Fruit fly (Drosophila melanogaster) whole organism, embryonic: ENCODE data around the gene Atg14.

Experiments
- Adf1 ChIP-seq: fragments of 200-800 bp; sonication (Bioruptor generic); IDR thresholded peaks from 2 replicates; pipeline ENCODE4 v1.3.6; 2022; ENCODE audit warnings: missing biosample characterization, missing genetic modification characterization
- CG10274 ChIP-seq: fragments of 200-800 bp; sonication (Bioruptor generic); optimal IDR thresholded peaks from 3 replicates; lab custom pipeline; 2017; ENCODE audit warnings: missing biosample characterization, mild to moderate bottlenecking, missing genetic modification characterization
- CG10462 ChIP-seq: fragments of 200-800 bp; sonication (Bioruptor generic); optimal IDR thresholded peaks from 2 replicates; lab custom pipeline; 2016; ENCODE audit warnings: missing biosample characterization, missing genetic modification characterization
- CG10565 ChIP-seq: fragments of 200-800 bp; sonication (Bioruptor generic); optimal IDR thresholded peaks from 3 replicates; lab custom pipeline; 2016; ENCODE audit warnings: missing biosample characterization, mild to moderate bottlenecking, missing genetic modification characterization
- CG11560 ChIP-seq: fragments of 200-800 bp; sonication (Bioruptor generic); IDR thresholded peaks from 3 replicates; pipeline ENCODE4 v1.3.6; 2022; ENCODE audit warnings: missing biosample characterization, missing genetic modification characterization
- CG13424 ChIP-seq: fragments of 200-800 bp; sonication (Bioruptor generic); optimal IDR thresholded peaks from 2 replicates; lab custom pipeline; 2019; ENCODE audit warnings: missing biosample characterization, mild to moderate bottlenecking, missing genetic modification characterization, moderate library complexity
- CG16779 ChIP-seq: fragments of 200-800 bp; sonication (Bioruptor generic); IDR thresholded peaks from 2 replicates; pipeline ENCODE4 v1.3.6; 2022; ENCODE audit warnings: missing biosample characterization, missing genetic modification characterization
- CG17385 ChIP-seq: fragments of 200-800 bp; sonication (Bioruptor generic); optimal IDR thresholded peaks from 3 replicates; lab custom pipeline; 2018; ENCODE audit warnings: missing biosample characterization, mild to moderate bottlenecking, missing genetic modification characterization
- CG2199 ChIP-seq: fragments of 200-800 bp; sonication (Bioruptor generic); IDR thresholded peaks from 3 replicates; pipeline ENCODE4 v1.3.6; 2022; ENCODE audit warnings: missing biosample characterization, missing genetic modification characterization
- CG2875 ChIP-seq: fragments of 200-800 bp; sonication (Bioruptor generic); optimal IDR thresholded peaks from 2 replicates; lab custom pipeline; 2017; ENCODE audit warnings: missing biosample characterization, mild to moderate bottlenecking, missing genetic modification characterization, missing genetic modification reagents
- CG33557 ChIP-seq: fragments of 200-800 bp; sonication (Bioruptor generic); optimal IDR thresholded peaks from 2 replicates; lab custom pipeline; 2019; ENCODE audit warnings: missing biosample characterization, mild to moderate bottlenecking, missing genetic modification characterization, moderate library complexity
- CG34422 ChIP-seq: fragments of 200-800 bp; sonication (Bioruptor generic); IDR thresholded peaks from 3 replicates; pipeline ENCODE4 v1.3.6; 2022; ENCODE audit warnings: missing biosample characterization, missing genetic modification characterization
- CG4617 ChIP-seq: fragments of 200-800 bp; sonication (Bioruptor generic); optimal IDR thresholded peaks from 3 replicates; lab custom pipeline; 2016; ENCODE audit warnings: missing biosample characterization, missing genetic modification characterization, borderline replicate concordance
- CG5245 ChIP-seq: fragments of 200-800 bp; sonication (Bioruptor generic); optimal IDR thresholded peaks from 3 replicates; lab custom pipeline; 2016; ENCODE audit warnings: missing biosample characterization, missing genetic modification characterization
- CG6175 ChIP-seq: fragments of 200-800 bp; sonication (Bioruptor generic); IDR thresholded peaks from 3 replicates; pipeline ENCODE4 v1.3.6; 2022; ENCODE audit warnings: missing biosample characterization, missing genetic modification characterization
- CG7357 ChIP-seq: fragments of 200-800 bp; sonication (Bioruptor generic); IDR thresholded peaks from 3 replicates; pipeline ENCODE4 v1.3.6; 2022; ENCODE audit warnings: missing biosample characterization, missing genetic modification characterization
- CG7556 ChIP-seq: fragments of 200-800 bp; sonication (Bioruptor generic); optimal IDR thresholded peaks from 2 replicates; lab custom pipeline; 2017; ENCODE audit warnings: missing biosample characterization, mild to moderate bottlenecking, missing genetic modification characterization
- CG7839 ChIP-seq: fragments of 200-800 bp; sonication (Bioruptor generic); optimal IDR thresholded peaks from 3 replicates; lab custom pipeline; 2018; ENCODE audit warnings: missing biosample characterization, mild to moderate bottlenecking, missing genetic modification characterization, moderate library complexity
- CG8765 ChIP-seq: fragments of 200-800 bp; sonication (Bioruptor generic); IDR thresholded peaks from 2 replicates; pipeline ENCODE4 v1.3.6; 2022; ENCODE audit warnings: missing biosample characterization, missing genetic modification characterization
- CG9797 ChIP-seq: fragments of 200-800 bp; sonication (Bioruptor generic); optimal IDR thresholded peaks from 3 replicates; lab custom pipeline; 2018; ENCODE audit warnings: missing biosample characterization, mild to moderate bottlenecking, missing genetic modification characterization
- CG9876 ChIP-seq: fragments of 200-800 bp; sonication (Bioruptor generic); optimal IDR thresholded peaks from 2 replicates; lab custom pipeline; 2016; ENCODE audit warnings: missing biosample characterization, missing genetic modification characterization
- D ChIP-seq, 2 experiments: fragments of 200-800 bp in 1 of 2; fragments of >200 bp in 1 of 2; sonication (Bioruptor generic) in 1 of 2; optimal IDR thresholded peaks; 2 replicates in 1 of 2; 3 replicates in 1 of 2; lab custom pipeline; 2017; ENCODE audit warnings: mild to moderate bottlenecking in 1 of 2, missing biosample characterization in 1 of 2, missing genetic modification characterization in 1 of 2, missing genetic modification reagents in 1 of 2
- D19A ChIP-seq: fragments of 200-800 bp; optimal IDR thresholded peaks from 3 replicates; lab custom pipeline; 2019; ENCODE audit warnings: missing biosample characterization, mild to moderate bottlenecking, missing genetic modification characterization, moderate library complexity
- Hr39 ChIP-seq: fragments of >200 bp; optimal IDR thresholded peaks from 2 replicates; lab custom pipeline; 2017
- MTF-1 ChIP-seq: fragments of 200-800 bp; sonication (Bioruptor generic); optimal IDR thresholded peaks from 2 replicates; lab custom pipeline; 2018; ENCODE audit warnings: missing biosample characterization, mild to moderate bottlenecking, missing genetic modification characterization, borderline replicate concordance
- Max ChIP-seq: fragments of 200-800 bp; sonication (Bioruptor generic); optimal IDR thresholded peaks from 2 replicates; lab custom pipeline; 2016; ENCODE audit warnings: missing biosample characterization, mild to moderate bottlenecking, missing genetic modification characterization
- NC2β ChIP-seq: fragments of 200-800 bp; sonication (Bioruptor generic); optimal IDR thresholded peaks from 2 replicates; lab custom pipeline; 2016; ENCODE audit warnings: missing biosample characterization, missing genetic modification characterization
- TFAM ChIP-seq: fragments of 200-800 bp; sonication (Bioruptor generic); optimal IDR thresholded peaks from 2 replicates; lab custom pipeline; 2017; ENCODE audit warnings: missing biosample characterization, missing genetic modification characterization, inconsistent platforms
- YL-1 ChIP-seq: fragments of 200-800 bp; sonication (Bioruptor generic); optimal IDR thresholded peaks from 3 replicates; lab custom pipeline; 2017; ENCODE audit warnings: missing biosample characterization, mild to moderate bottlenecking, missing genetic modification characterization
- aop ChIP-seq: fragments of 200-800 bp; sonication (Bioruptor generic); IDR thresholded peaks from 2 replicates; pipeline ENCODE4 v1.3.6; 2022; ENCODE audit warnings: missing biosample characterization, missing genetic modification characterization
- ara ChIP-seq: fragments of 200-800 bp; sonication (Bioruptor generic); IDR thresholded peaks from 2 replicates; pipeline ENCODE4 v1.3.6; 2022; ENCODE audit warnings: missing biosample characterization, missing genetic modification characterization
- az2 ChIP-seq: fragments of 200-800 bp; sonication (Bioruptor generic); optimal IDR thresholded peaks from 3 replicates; lab custom pipeline; 2016; ENCODE audit warnings: missing biosample characterization, missing genetic modification characterization
- cwo ChIP-seq: fragments of 200-800 bp; sonication (Bioruptor generic); optimal IDR thresholded peaks from 3 replicates; lab custom pipeline; 2017; ENCODE audit warnings: missing biosample characterization, missing genetic modification characterization, mild to moderate bottlenecking, moderate library complexity, missing genetic modification reagents
- danr ChIP-seq: fragments of 200-800 bp; sonication (Bioruptor generic); IDR thresholded peaks from 2 replicates; pipeline ENCODE4 v1.3.6; 2022; ENCODE audit warnings: missing biosample characterization, missing genetic modification characterization
- dmrt99B ChIP-seq: fragments of 200-800 bp; sonication (Bioruptor generic); optimal IDR thresholded peaks from 2 replicates; lab custom pipeline; 2018; ENCODE audit warnings: missing biosample characterization, mild to moderate bottlenecking, missing genetic modification characterization, moderate library complexity
- dpn ChIP-seq, 2 experiments: fragments of 200-800 bp; sonication (Bioruptor generic); optimal IDR thresholded peaks; 3 replicates each; lab custom pipeline; 2016; ENCODE audit warnings: missing biosample characterization in 2 of 2, missing genetic modification characterization in 2 of 2
- esg ChIP-seq: fragments of 200-800 bp; sonication (Bioruptor generic); conservative IDR thresholded peaks from 2 replicates; pipeline ENCODE4 v1.3.6; 2022; ENCODE audit warnings: missing biosample characterization, missing genetic modification characterization
- ind ChIP-seq: fragments of 200-800 bp; sonication (Bioruptor generic); optimal IDR thresholded peaks from 3 replicates; lab custom pipeline; 2016; ENCODE audit warnings: missing biosample characterization, missing genetic modification characterization
- lab ChIP-seq: fragments of 200-800 bp; sonication (Bioruptor generic); optimal IDR thresholded peaks from 3 replicates; lab custom pipeline; 2017; ENCODE audit warnings: missing biosample characterization, missing genetic modification characterization, mild to moderate bottlenecking, moderate library complexity, missing genetic modification reagents
- lilli ChIP-seq: fragments of 200-800 bp; sonication (Bioruptor generic); optimal IDR thresholded peaks from 3 replicates; lab custom pipeline; 2016; ENCODE audit warnings: missing biosample characterization, missing genetic modification characterization
- mirr ChIP-seq: fragments of 200-800 bp; sonication (Bioruptor generic); optimal IDR thresholded peaks from 3 replicates; lab custom pipeline; 2018; ENCODE audit warnings: missing biosample characterization, mild to moderate bottlenecking, missing genetic modification characterization
- ranshi ChIP-seq: fragments of 200-800 bp; sonication (Bioruptor generic); IDR thresholded peaks from 2 replicates; pipeline ENCODE4 v1.3.6; 2022; ENCODE audit warnings: missing biosample characterization, missing genetic modification characterization
- schlank ChIP-seq: fragments of 200-800 bp; sonication (Bioruptor generic); optimal IDR thresholded peaks from 2 replicates; lab custom pipeline; 2018; ENCODE audit warnings: missing biosample characterization, mild to moderate bottlenecking, missing genetic modification characterization
- sens ChIP-seq: fragments of 200-800 bp; sonication (Bioruptor generic); peaks from one replicate; lab custom pipeline; 2016; ENCODE audit warnings: missing biosample characterization, missing genetic modification characterization
- sens-2 ChIP-seq: fragments of 200-800 bp; sonication (Bioruptor generic); IDR thresholded peaks from 2 replicates; pipeline ENCODE4 v1.3.6; 2022; ENCODE audit warnings: missing biosample characterization, missing genetic modification characterization
- toy ChIP-seq: fragments of 200-800 bp; sonication (Bioruptor generic); IDR thresholded peaks from 2 replicates; pipeline ENCODE4 v1.3.6; 2022; ENCODE audit warnings: missing biosample characterization, missing genetic modification characterization
- twi ChIP-seq: fragments of 200-800 bp; optimal IDR thresholded peaks from 2 replicates; lab custom pipeline; 2019; ENCODE audit warnings: missing biosample characterization, mild to moderate bottlenecking, missing genetic modification characterization, moderate library complexity
- wor ChIP-seq: fragments of 200-800 bp; sonication (Bioruptor generic); IDR thresholded peaks from 2 replicates; pipeline ENCODE4 v1.3.6; 2022; ENCODE audit warnings: missing biosample characterization, missing genetic modification characterization
- zen ChIP-seq: fragments of 200-800 bp; sonication (Bioruptor generic); optimal IDR thresholded peaks from 3 replicates; lab custom pipeline; 2018; ENCODE audit warnings: missing biosample characterization, mild to moderate bottlenecking, missing genetic modification characterization, moderate library complexity
- zfh1 ChIP-seq: fragments of 200-800 bp; sonication (Bioruptor generic); IDR thresholded peaks from 3 replicates; pipeline ENCODE4 v1.3.6; 2022; ENCODE audit warnings: missing biosample characterization, missing genetic modification characterization
- zfh2 ChIP-seq: fragments of 200-800 bp; sonication (Bioruptor generic); optimal IDR thresholded peaks from 2 replicates; lab custom pipeline; 2016; ENCODE audit warnings: missing biosample characterization, missing genetic modification characterization

The Atg14 gene

dm6 chr3R:29130902-29131621 lies 14.9 kb downstream of the Atg14 start, which contains the start of the genes dgt6 and Vha100-1 (continued):
- TF ChIP-seq CG10462 (GFP tag; lab: Kevin White, UChicago) = no peak
- no peak for TF ChIP-seq mirr (GFP tag; lab: Kevin White, UChicago)
- TF ChIP-seq CG6175 (GFP tag; lab: Robert Waterston, UW) = no peak
- TF ChIP-seq wor (GFP tag; lab: Robert Waterston, UW) = no peak
- TF ChIP-seq az2 = no peak
- TF ChIP-seq CG10565 (GFP tag; lab: Kevin White, UChicago) = no peak
- no peak for TF ChIP-seq twi
- TF ChIP-seq esg (GFP tag; lab: Robert Waterston, UW) = no peak
- TF ChIP-seq CG13424 (tag; lab: Kevin White, UChicago) = peak; percentile 21
- TF ChIP-seq CG4617 (GFP tag; lab: Kevin White, UChicago) = peak; percentile 59
- no peak for TF ChIP-seq CG7839
- no peak for TF ChIP-seq schlank (tag; lab: Kevin White, UChicago)
- TF ChIP-seq CG2875 = no peak
- no peak for TF ChIP-seq CG8765 (GFP tag; lab: Robert Waterston, UW)
- TF ChIP-seq sens = peak; percentile 74
- TF ChIP-seq lab (GFP tag; lab: Kevin White, UChicago) = peak; percentile 26
- TF ChIP-seq CG11560 = no peak
- TF ChIP-seq cwo (GFP tag; lab: Kevin White, UChicago) = no peak
- peak; percentile 83 for TF ChIP-seq CG9797 (GFP tag; lab: Kevin White, UChicago)
- peak; percentile 39 for TF ChIP-seq YL-1 (GFP tag; lab: Kevin White, UChicago)
- no peak for TF ChIP-seq CG5245 (GFP tag; lab: Kevin White, UChicago)
- no peak for TF ChIP-seq zfh1 (GFP tag; lab: Robert Waterston, UW)
- TF ChIP-seq sens-2 (GFP tag; lab: Robert Waterston, UW) = no peak
- TF ChIP-seq D (optimal IDR thresholded peaks at IDR 0.05; lab: Kevin White, UChicago) = no peak
- TF ChIP-seq D (GFP tag; optimal IDR thresholded peaks at IDR 0.05; lab: Kevin White, UChicago) = no peak
- no peak for TF ChIP-seq TFAM (GFP tag; lab: Kevin White, UChicago)
- no peak for TF ChIP-seq D19A
- no peak for TF ChIP-seq CG33557 (GFP tag; lab: Kevin White, UChicago)
- TF ChIP-seq ind (GFP tag; lab: Kevin White, UChicago) = no peak
- no peak for TF ChIP-seq aop (GFP tag; lab: Robert Waterston, UW)
- no peak for TF ChIP-seq CG9876 (GFP tag; lab: Kevin White, UChicago)
- TF ChIP-seq Hr39 (lab: Kevin White, UChicago) = no peak
- TF ChIP-seq CG16779 = no peak
- peak in 1 of 2 experiments; percentile 8 for TF ChIP-seq dpn (GFP tag; optimal IDR thresholded peaks at IDR 0.05; lab: Kevin White, UChicago)
- no peak for TF ChIP-seq CG17385 (GFP tag; lab: Kevin White, UChicago)
- TF ChIP-seq Adf1 (GFP tag; lab: Robert Waterston, UW) = no peak
- TF ChIP-seq CG7556 (GFP tag; lab: Kevin White, UChicago) = no peak
- no peak for TF ChIP-seq CG2199 (GFP tag; lab: Robert Waterston, UW)
- TF ChIP-seq NC2β (GFP tag; lab: Kevin White, UChicago) = no peak
- no peak for TF ChIP-seq lilli (GFP tag; lab: Kevin White, UChicago)
- TF ChIP-seq CG10274 (GFP tag; lab: Kevin White, UChicago) = no peak
- no peak for TF ChIP-seq danr (GFP tag; lab: Robert Waterston, UW)
- TF ChIP-seq MTF-1 (GFP tag; lab: Kevin White, UChicago) = no peak
- TF ChIP-seq zfh2 = no peak
- TF ChIP-seq dmrt99B (tag; lab: Kevin White, UChicago) = no peak
- TF ChIP-seq CG7357 = peak; percentile 98
- peak; percentile 42 for TF ChIP-seq Max (GFP tag; lab: Kevin White, UChicago)
- TF ChIP-seq ranshi (GFP tag; lab: Robert Waterston, UW) = no peak
- TF ChIP-seq zen = no peak
- TF ChIP-seq ara (GFP tag; lab: Robert Waterston, UW) = no peak
- 0 out of 3 replicates have a peak, but pooled peaks have one; percentile 28 for TF ChIP-seq CG34422 (GFP tag; lab: Robert Waterston, UW)
- TF ChIP-seq toy (GFP tag; lab: Robert Waterston, UW) = no peak
